Fruit fly (Drosophila melanogaster) whole organism, embryonic: ENCODE measurements around the gene Vps2.
A peak's percentile ranks its signal among the peaks of the same experiment; 100 is the strongest.

ENCODE experiments used
- Atf3 ChIP-seq: fragments of 200-800 bp; sonication (Bioruptor generic); optimal IDR thresholded peaks from 3 replicates; lab custom pipeline; 2016; ENCODE audit warnings: missing biosample characterization, missing genetic modification characterization
- Awh ChIP-seq: fragments of 200-800 bp; sonication (Bioruptor generic); IDR thresholded peaks from 2 replicates; pipeline ENCODE4, ENCODE4 v1.3.6; 2022; ENCODE audit warnings: missing biosample characterization, missing genetic modification characterization
- CG10979 ChIP-seq: fragments of 200-800 bp; sonication (Bioruptor generic); optimal IDR thresholded peaks from 2 replicates; lab custom pipeline; 2018; ENCODE audit warnings: missing biosample characterization, mild to moderate bottlenecking, missing genetic modification characterization, moderate library complexity
- CG11696 ChIP-seq: fragments of 200-800 bp; sonication (Bioruptor generic); IDR thresholded peaks from 2 replicates; pipeline ENCODE4 v1.3.6; 2022; ENCODE audit warnings: missing biosample characterization, missing genetic modification characterization
- CG12155 ChIP-seq: fragments of 200-800 bp; sonication (Bioruptor generic); optimal IDR thresholded peaks from 3 replicates; lab custom pipeline; 2016; ENCODE audit warnings: missing biosample characterization, missing genetic modification characterization
- CG15479 ChIP-seq: fragments of 200-800 bp; sonication (Bioruptor generic); optimal IDR thresholded peaks from 3 replicates; lab custom pipeline; 2019; ENCODE audit warnings: missing biosample characterization, mild to moderate bottlenecking, missing genetic modification characterization, moderate library complexity
- CG17328 ChIP-seq: fragments of 200-800 bp; sonication (Bioruptor generic); IDR thresholded peaks from 2 replicates; pipeline ENCODE4 v1.3.6; 2022; ENCODE audit warnings: missing biosample characterization, missing genetic modification characterization
- CG17359 ChIP-seq: fragments of 200-800 bp; sonication (Bioruptor generic); optimal IDR thresholded peaks from 3 replicates; lab custom pipeline; 2018; ENCODE audit warnings: missing biosample characterization, mild to moderate bottlenecking, missing genetic modification characterization, moderate library complexity
- CG4730 ChIP-seq: fragments of 200-800 bp; sonication (Bioruptor generic); IDR thresholded peaks from 2 replicates; pipeline ENCODE4 v1.3.6; 2022; ENCODE audit warnings: missing biosample characterization, missing genetic modification characterization
- CG7357 ChIP-seq: fragments of 200-800 bp; sonication (Bioruptor generic); IDR thresholded peaks from 3 replicates; pipeline ENCODE4 v1.3.6; 2022; ENCODE audit warnings: missing biosample characterization, missing genetic modification characterization
- CG7928 ChIP-seq: fragments of 200-800 bp; sonication (Bioruptor generic); optimal IDR thresholded peaks from 2 replicates; lab custom pipeline; 2017; ENCODE audit warnings: missing biosample characterization, mild to moderate bottlenecking, missing genetic modification characterization
- CG8944 ChIP-seq: fragments of 200-800 bp; sonication (Bioruptor generic); optimal IDR thresholded peaks from 3 replicates; lab custom pipeline; 2016; ENCODE audit warnings: missing biosample characterization, missing genetic modification characterization
- CG9727 ChIP-seq: fragments of 200-800 bp; sonication (Bioruptor generic); optimal IDR thresholded peaks from 3 replicates; lab custom pipeline; 2017; ENCODE audit warnings: missing biosample characterization, mild to moderate bottlenecking, missing genetic modification characterization
- CG9797 ChIP-seq: fragments of 200-800 bp; sonication (Bioruptor generic); optimal IDR thresholded peaks from 3 replicates; lab custom pipeline; 2018; ENCODE audit warnings: missing biosample characterization, mild to moderate bottlenecking, missing genetic modification characterization
- D ChIP-seq, 2 experiments: fragments of 200-800 bp in 1 of 2; fragments of >200 bp in 1 of 2; sonication (Bioruptor generic) in 1 of 2; optimal IDR thresholded peaks; 2 replicates in 1 of 2; 3 replicates in 1 of 2; lab custom pipeline; 2017; ENCODE audit warnings: mild to moderate bottlenecking in 1 of 2, missing biosample characterization in 1 of 2, missing genetic modification characterization in 1 of 2, missing genetic modification reagents in 1 of 2
- Dip3 ChIP-seq: fragments of 200-800 bp; sonication (Bioruptor generic); optimal IDR thresholded peaks from 3 replicates; lab custom pipeline; 2016; ENCODE audit warnings: missing biosample characterization, missing genetic modification characterization
- Hr39 ChIP-seq: fragments of >200 bp; optimal IDR thresholded peaks from 2 replicates; lab custom pipeline; 2017
- Kr ChIP-seq: fragments of 200-800 bp; sonication (Bioruptor generic); optimal IDR thresholded peaks from 2 replicates; lab custom pipeline; 2017; ENCODE audit warnings: missing biosample characterization, mild to moderate bottlenecking, missing genetic modification characterization
- NC2β ChIP-seq: fragments of 200-800 bp; sonication (Bioruptor generic); optimal IDR thresholded peaks from 2 replicates; lab custom pipeline; 2016; ENCODE audit warnings: missing biosample characterization, missing genetic modification characterization
- Pdp1 ChIP-seq, 2 experiments: fragments of 200-800 bp; sonication (Bioruptor generic); optimal IDR thresholded peaks; 3 replicates each; lab custom pipeline; 2016; ENCODE audit warnings: missing biosample characterization in 2 of 2, missing genetic modification characterization in 2 of 2, mild to moderate bottlenecking in 1 of 2, moderate library complexity in 1 of 2
- Stat92E ChIP-seq, 3 experiments: fragments of >200 bp in 2 of 3; fragments of 200-800 bp in 1 of 3; sonication (Bioruptor generic) in 1 of 3; optimal IDR thresholded peaks; 2 replicates each; lab custom pipeline; 2017 to 2019; ENCODE audit warnings: missing biosample characterization in 3 of 3, missing genetic modification characterization in 3 of 3, mild to moderate bottlenecking in 1 of 3, moderate library complexity in 1 of 3
- TFAM ChIP-seq: fragments of 200-800 bp; sonication (Bioruptor generic); optimal IDR thresholded peaks from 2 replicates; lab custom pipeline; 2017; ENCODE audit warnings: missing biosample characterization, missing genetic modification characterization, inconsistent platforms
- ac ChIP-seq: fragments of 200-800 bp; sonication (Bioruptor generic); optimal IDR thresholded peaks from 3 replicates; lab custom pipeline; 2017; ENCODE audit warnings: missing biosample characterization, mild to moderate bottlenecking, missing genetic modification characterization
- br ChIP-seq: fragments of >200 bp; optimal IDR thresholded peaks from 2 replicates; lab custom pipeline; 2017
- crol ChIP-seq: fragments of 200-800 bp; sonication (Bioruptor generic); IDR thresholded peaks from 2 replicates; pipeline ENCODE4 v1.3.6; 2022; ENCODE audit warnings: missing biosample characterization, missing genetic modification characterization
- cwo ChIP-seq: fragments of 200-800 bp; sonication (Bioruptor generic); optimal IDR thresholded peaks from 3 replicates; lab custom pipeline; 2017; ENCODE audit warnings: missing biosample characterization, missing genetic modification characterization, mild to moderate bottlenecking, moderate library complexity, missing genetic modification reagents
- grn ChIP-seq: fragments of 200-800 bp; sonication (Bioruptor generic); optimal IDR thresholded peaks from 3 replicates; lab custom pipeline; 2017; ENCODE audit warnings: missing biosample characterization, missing genetic modification characterization
- insv ChIP-seq, 2 experiments: fragments of 200-800 bp; sonication (Bioruptor generic); optimal IDR thresholded peaks; 3 replicates each; lab custom pipeline; 2016 to 2018; ENCODE audit warnings: missing biosample characterization in 2 of 2, missing genetic modification characterization in 2 of 2
- klu ChIP-seq: fragments of 200-800 bp; sonication (Bioruptor generic); IDR thresholded peaks from 2 replicates; pipeline ENCODE4 v1.3.6; 2022; ENCODE audit warnings: missing biosample characterization, missing genetic modification characterization
- kni ChIP-seq: fragments of 200-800 bp; sonication (Bioruptor generic); optimal IDR thresholded peaks from 3 replicates; lab custom pipeline; 2017; ENCODE audit warnings: mild to moderate bottlenecking, missing biosample characterization, missing genetic modification reagents, missing genetic modification characterization
- lov ChIP-seq, 2 experiments: fragments of 200-800 bp in 1 of 2; fragments of >200 bp in 1 of 2; sonication (Bioruptor generic) in 1 of 2; IDR thresholded peaks in 1 of 2; optimal IDR thresholded peaks in 1 of 2; 2 replicates in 1 of 2; 3 replicates in 1 of 2; pipeline versions ENCODE4 v1.3.6 to Lab custom; 2017 to 2022; ENCODE audit warnings: missing biosample characterization in 1 of 2, missing genetic modification characterization in 1 of 2
- odd ChIP-seq: fragments of 200-800 bp; sonication (Bioruptor generic); optimal IDR thresholded peaks from 2 replicates; lab custom pipeline; 2017; ENCODE audit warnings: missing biosample characterization, mild to moderate bottlenecking, missing genetic modification characterization
- p53 ChIP-seq: fragments of 200-800 bp; sonication (Bioruptor generic); optimal IDR thresholded peaks from 2 replicates; lab custom pipeline; 2016; ENCODE audit warnings: missing biosample characterization, missing genetic modification characterization
- phol ChIP-seq: fragments of 200-800 bp; sonication (Bioruptor generic); optimal IDR thresholded peaks from 3 replicates; lab custom pipeline; 2018; ENCODE audit warnings: missing biosample characterization, mild to moderate bottlenecking, missing genetic modification characterization, moderate library complexity
- prd ChIP-seq, 3 experiments: fragments of >200 bp in 2 of 3; fragments of 200-800 bp in 1 of 3; sonication (Bioruptor generic) in 1 of 3; optimal IDR thresholded peaks in 2 of 3; IDR thresholded peaks in 1 of 3; 2 replicates in 2 of 3; 3 replicates in 1 of 3; pipeline versions ENCODE4 v1.3.6 to Lab custom; 2017 to 2022; ENCODE audit warnings: missing biosample characterization in 1 of 3, missing genetic modification characterization in 1 of 3
- pros ChIP-seq: fragments of 200-800 bp; sonication (Bioruptor generic); optimal IDR thresholded peaks from 3 replicates; lab custom pipeline; 2019; ENCODE audit warnings: missing biosample characterization, mild to moderate bottlenecking, missing genetic modification characterization, moderate library complexity
- psq ChIP-seq: fragments of 200-800 bp; sonication (Bioruptor generic); optimal IDR thresholded peaks from 2 replicates; lab custom pipeline; 2017; ENCODE audit warnings: missing biosample characterization, missing genetic modification characterization
- sens ChIP-seq: fragments of 200-800 bp; sonication (Bioruptor generic); peaks from one replicate; lab custom pipeline; 2016; ENCODE audit warnings: missing biosample characterization, missing genetic modification characterization
- sim ChIP-seq: fragments of 200-800 bp; sonication (Bioruptor generic); IDR thresholded peaks from 2 replicates; pipeline ENCODE4 v1.3.6; 2022; ENCODE audit warnings: missing biosample characterization, missing genetic modification characterization
- slbo ChIP-seq: fragments of 200-800 bp; sonication (Bioruptor generic); IDR thresholded peaks from 2 replicates; pipeline ENCODE4 v1.3.6; 2022; ENCODE audit warnings: missing biosample characterization, missing genetic modification characterization
- sqz ChIP-seq: fragments of 200-800 bp; sonication (Bioruptor generic); optimal IDR thresholded peaks from 3 replicates; lab custom pipeline; 2018; ENCODE audit warnings: missing biosample characterization, mild to moderate bottlenecking, missing genetic modification characterization
- tap ChIP-seq: fragments of 200-800 bp; optimal IDR thresholded peaks from 3 replicates; lab custom pipeline; 2019; ENCODE audit warnings: missing biosample characterization, mild to moderate bottlenecking, missing genetic modification characterization, moderate library complexity
- tll ChIP-seq, 2 experiments: fragments of 200-800 bp in 1 of 2; fragments of >200 bp in 1 of 2; sonication (Bioruptor generic) in 1 of 2; optimal IDR thresholded peaks; 2 replicates each; lab custom pipeline; 2017 to 2019; ENCODE audit warnings: missing biosample characterization in 2 of 2, missing genetic modification characterization in 2 of 2, mild to moderate bottlenecking in 1 of 2, moderate library complexity in 1 of 2
- twi ChIP-seq: fragments of 200-800 bp; optimal IDR thresholded peaks from 2 replicates; lab custom pipeline; 2019; ENCODE audit warnings: missing biosample characterization, mild to moderate bottlenecking, missing genetic modification characterization, moderate library complexity
- zf30C ChIP-seq: fragments of 200-800 bp; sonication (Bioruptor generic); optimal IDR thresholded peaks from 3 replicates; lab custom pipeline; 2018; ENCODE audit warnings: missing biosample characterization, mild to moderate bottlenecking, missing genetic modification characterization

The Vps2 gene

dm6 chr3R:26024596-26025213, 27.9 kb upstream of the Vps2 start (continued):
- TF ChIP-seq insv (GFP tag; optimal IDR thresholded peaks at IDR 0.05; lab: Kevin White, UChicago), result peak in 1 of 2 experiments; percentile 60
- TF ChIP-seq CG7357 (GFP tag; lab: Robert Waterston, UW), result no peak
- TF ChIP-seq Kr (GFP tag; lab: Kevin White, UChicago), result peak; percentile 44
- TF ChIP-seq Dip3, result no peak
- TF ChIP-seq prd (optimal IDR thresholded peaks at IDR 0.05; lab: Kevin White, UChicago), result no peak
- TF ChIP-seq prd (GFP tag; IDR thresholded peaks at IDR 0.05; lab: Robert Waterston, UW), result 0 out of 3 replicates have a peak, but pooled peaks have one; percentile 7
- TF ChIP-seq tll (GFP tag; optimal IDR thresholded peaks at IDR 0.05; lab: Kevin White, UChicago), result peak in 1 of 2 experiments; percentile 78
- TF ChIP-seq klu (GFP tag; lab: Robert Waterston, UW), result no peak
- TF ChIP-seq slbo (GFP tag; lab: Robert Waterston, UW), result no peak
- no peak for TF ChIP-seq NC2β (GFP tag; lab: Kevin White, UChicago)
- TF ChIP-seq CG7928, result no peak
- TF ChIP-seq Pdp1 (GFP tag; optimal IDR thresholded peaks at IDR 0.05; lab: Kevin White, UChicago), result no peak
- TF ChIP-seq D (optimal IDR thresholded peaks at IDR 0.05; lab: Kevin White, UChicago), result peak; percentile 22
- no peak for TF ChIP-seq D (GFP tag; optimal IDR thresholded peaks at IDR 0.05; lab: Kevin White, UChicago)
- TF ChIP-seq Atf3 (GFP tag; lab: Kevin White, UChicago), result no peak

- peak; percentile 52 for TF ChIP-seq CG15479 (GFP tag; lab: Kevin White, UChicago)
- TF ChIP-seq psq (GFP tag; lab: Kevin White, UChicago), result no peak
- TF ChIP-seq kni (GFP tag; lab: Kevin White, UChicago), result peak; percentile 62
- TF ChIP-seq CG9727 (GFP tag; lab: Kevin White, UChicago), result no peak
- no peak for TF ChIP-seq Hr39 (lab: Kevin White, UChicago)
- peak; percentile 53; the same call in 1 of the 2 replicates for TF ChIP-seq crol (GFP tag; lab: Robert Waterston, UW)
- peak; percentile 93 for TF ChIP-seq sqz
- no peak for TF ChIP-seq CG10979 (tag; lab: Kevin White, UChicago)
- TF ChIP-seq twi (tag; lab: Kevin White, UChicago), result peak; percentile 50
- no peak for TF ChIP-seq tap (tag; lab: Kevin White, UChicago)
- peak; percentile 38 for TF ChIP-seq D (optimal IDR thresholded peaks at IDR 0.05; lab: Kevin White, UChicago)
- TF ChIP-seq D (GFP tag; optimal IDR thresholded peaks at IDR 0.05; lab: Kevin White, UChicago), result peak; percentile 15
- 0 out of 2 replicates have a peak, but pooled peaks have one; percentile 45 for TF ChIP-seq Awh (GFP tag; lab: Robert Waterston, UW)
- no peak for TF ChIP-seq CG9797 (GFP tag; lab: Kevin White, UChicago)
- peak; percentile 33 for TF ChIP-seq p53
- no peak for TF ChIP-seq lov (optimal IDR thresholded peaks at IDR 0.05; lab: Kevin White, UChicago)
- TF ChIP-seq lov (GFP tag; IDR thresholded peaks at IDR 0.05; lab: Robert Waterston, UW), result 0 out of 3 replicates have a peak, but pooled peaks have one; percentile 60
- TF ChIP-seq cwo (GFP tag; lab: Kevin White, UChicago), result peak; percentile 69
- peak in 1 of 2 experiments; percentile 53 for TF ChIP-seq tll (GFP tag; optimal IDR thresholded peaks at IDR 0.05; lab: Kevin White, UChicago)
- peak; percentile 16 for TF ChIP-seq ac (GFP tag; lab: Kevin White, UChicago)
- 0 out of 2 replicates have a peak, but pooled peaks have one; percentile 23 for TF ChIP-seq sim
- TF ChIP-seq CG11696 (GFP tag; lab: Robert Waterston, UW), result no peak
- 0 out of 2 replicates have a peak, but pooled peaks have one; percentile 5 for TF ChIP-seq CG17328 (GFP tag; lab: Robert Waterston, UW)
- no peak for TF ChIP-seq zf30C (GFP tag; lab: Kevin White, UChicago)
- peak; percentile 67 for TF ChIP-seq sens (GFP tag; lab: Kevin White, UChicago)
- peak in 1 of 3 experiments; percentile 57 for TF ChIP-seq Stat92E (GFP tag; optimal IDR thresholded peaks at IDR 0.05; lab: Kevin White, UChicago)
- TF ChIP-seq Kr (GFP tag; lab: Kevin White, UChicago), result peak; percentile 49
- peak; percentile 98 for TF ChIP-seq grn (GFP tag; lab: Kevin White, UChicago)
- no peak for TF ChIP-seq odd (GFP tag; lab: Kevin White, UChicago)
- TF ChIP-seq CG12155 (GFP tag; lab: Kevin White, UChicago), result no peak
- peak; percentile 71 for TF ChIP-seq CG17359 (tag; lab: Kevin White, UChicago)
- peak; percentile 75 for TF ChIP-seq pros (GFP tag; lab: Kevin White, UChicago)
- TF ChIP-seq klu (GFP tag; lab: Robert Waterston, UW), result no peak
- no peak for TF ChIP-seq CG8944
- TF ChIP-seq CG4730 (GFP tag; lab: Robert Waterston, UW), result no peak
- no peak for TF ChIP-seq TFAM (GFP tag; lab: Kevin White, UChicago)
- TF ChIP-seq br (lab: Kevin White, UChicago), result no peak
- TF ChIP-seq phol (tag; lab: Kevin White, UChicago), result no peak
These were observed 25.9 kb upstream of the Vps2 start for dm6 chr3R:26026631-26027274.
